Worm (Caenorhabditis elegans) whole organism, L4/young adult: ENCODE measurements around the gene pqe-1.

ENCODE experiments used
- W03F9.2 ChIP-seq: fragments of 150-350 bp; optimal IDR thresholded peaks from 2 replicates; lab custom pipeline; 2014; ENCODE audit warnings: missing biosample characterization, missing genetic modification characterization
- dao-5 ChIP-seq: sonication (generic microtip); optimal IDR thresholded peaks from 2 replicates; lab custom pipeline; 2016; ENCODE audit warnings: missing genotype, missing genetic modification characterization, moderate library complexity, missing compliant biosample characterization
- him-1 ChIP-seq: sonication (generic microtip); optimal IDR thresholded peaks from 2 replicates; lab custom pipeline; 2016; ENCODE audit warnings: missing genotype, missing genetic modification reagents, missing genetic modification characterization, missing compliant biosample characterization

pqe-1 gene

DNA sequence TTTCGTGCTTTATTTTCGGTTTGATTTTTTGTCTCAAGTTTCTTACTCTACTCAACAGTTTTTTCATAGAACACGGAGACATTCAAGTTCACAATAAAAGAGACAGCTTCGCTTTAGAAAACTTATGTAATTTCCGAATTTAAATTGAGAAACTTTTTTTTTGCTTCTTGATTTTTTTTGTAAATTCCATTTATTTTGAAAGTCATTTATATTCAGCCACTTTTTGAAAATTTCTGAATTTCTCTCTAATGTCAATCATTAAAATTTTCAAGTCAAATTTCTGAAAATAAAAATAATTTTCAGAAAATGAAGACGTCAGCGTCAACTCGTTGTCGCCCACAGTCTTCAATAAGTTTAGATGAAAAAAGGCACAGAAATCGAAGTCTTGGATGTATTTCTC is 23.2 kb upstream of the pqe-1 start, which contains the start of gene T15B12.1:
Gene T15B12.1, plus strand, starts transcription at position 301 of the 400 bp plus-strand sequence.
- no peak for TF ChIP-seq W03F9.2 (tag; lab: Kevin White, UChicago)
- no peak for TF ChIP-seq dao-5
- no peak for TF ChIP-seq him-1 (tag; lab: Kevin White, UChicago)

DNA sequence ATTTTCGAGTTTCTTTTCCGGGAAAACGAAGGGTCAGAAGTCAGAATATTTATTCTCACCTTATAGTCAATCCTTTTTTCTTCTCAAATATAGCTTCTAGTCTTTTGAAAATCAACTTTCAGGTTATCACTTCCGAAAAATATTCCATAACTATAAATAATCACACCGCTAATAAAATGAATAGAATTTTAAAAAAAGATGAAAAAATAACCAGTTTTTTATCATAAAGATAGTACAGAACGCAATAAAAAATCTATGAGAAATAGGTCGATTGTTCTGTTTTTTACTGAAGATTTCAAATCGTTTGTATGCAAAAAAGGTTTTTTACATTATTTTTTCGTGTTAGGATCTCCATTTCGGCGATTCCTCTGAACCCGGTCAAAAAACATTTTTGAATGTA is 20.8 kb upstream of the pqe-1 start:
- TF ChIP-seq him-1 (tag; lab: Kevin White, UChicago) (no peak), W03F9.2 (tag; lab: Kevin White, UChicago) (no peak), dao-5 (no peak)

DNA sequence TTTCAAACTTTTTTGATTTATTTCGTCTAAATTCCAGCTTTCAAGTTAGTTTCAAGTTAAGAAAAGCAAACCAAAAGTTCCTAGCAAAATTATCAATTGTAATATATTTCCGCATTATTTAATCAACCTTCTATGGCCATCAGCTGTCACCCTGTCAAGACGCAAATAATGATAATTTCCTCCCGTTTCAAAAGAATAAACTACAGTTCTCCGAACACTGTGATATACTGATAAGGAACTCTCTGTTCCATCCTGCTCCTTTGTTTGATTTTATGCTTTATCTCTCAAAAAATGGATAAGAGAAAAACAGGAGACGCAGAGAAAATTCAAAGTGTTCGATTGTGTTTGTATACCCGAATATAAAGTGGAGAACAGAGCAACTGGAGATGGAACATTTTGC is 19.8 kb upstream of the pqe-1 start:
- TF ChIP-seq W03F9.2 (tag; lab: Kevin White, UChicago): no peak
- TF ChIP-seq dao-5: no peak
- no peak for TF ChIP-seq him-1 (tag; lab: Kevin White, UChicago)

DNA sequence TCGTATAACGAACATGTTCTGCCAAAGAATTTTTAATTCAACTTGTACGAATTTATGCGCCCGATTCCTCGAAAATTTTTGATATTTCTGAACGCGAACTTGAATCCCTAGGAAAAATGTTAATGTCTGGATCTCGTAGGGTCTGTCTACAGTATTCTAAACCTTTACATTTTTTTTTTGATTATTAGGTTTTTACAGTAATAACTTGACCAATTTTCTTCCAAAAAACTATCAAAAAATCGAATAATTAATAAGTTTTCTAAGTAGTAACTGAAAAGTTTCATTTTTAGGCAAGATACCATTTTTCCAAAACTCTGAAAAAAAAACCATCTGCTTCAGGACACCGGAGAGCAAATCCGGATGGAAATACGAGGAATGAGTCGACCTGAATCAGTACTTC is 16.8 kb upstream of the pqe-1 start:
- TF ChIP-seq W03F9.2 (tag; lab: Kevin White, UChicago) (no peak), dao-5 (no peak), him-1 (tag; lab: Kevin White, UChicago) (no peak)

DNA sequence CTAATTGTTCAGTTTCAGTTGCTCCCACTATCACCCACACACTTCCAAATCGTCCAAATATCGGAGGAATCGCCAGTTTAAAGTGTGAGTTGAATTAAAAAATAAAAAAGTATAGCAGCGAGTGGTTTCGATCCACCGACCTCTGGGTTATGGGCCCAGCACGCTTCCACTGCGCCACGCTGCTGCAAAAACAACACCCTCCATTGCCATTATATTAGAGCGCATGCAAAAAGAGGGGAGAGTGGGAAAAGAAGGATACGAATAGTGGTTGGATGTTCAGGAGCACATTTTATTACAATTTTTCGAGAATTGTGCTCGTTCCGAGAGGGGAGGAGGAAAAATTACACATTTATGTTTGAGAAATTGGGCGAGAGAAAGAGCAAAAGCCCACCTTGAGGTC is 16.2 kb upstream of the pqe-1 start:
- TF ChIP-seq W03F9.2 (tag; lab: Kevin White, UChicago) (no peak), him-1 (tag; lab: Kevin White, UChicago) (peak; percentile 67), dao-5 (peak; percentile 73)

DNA sequence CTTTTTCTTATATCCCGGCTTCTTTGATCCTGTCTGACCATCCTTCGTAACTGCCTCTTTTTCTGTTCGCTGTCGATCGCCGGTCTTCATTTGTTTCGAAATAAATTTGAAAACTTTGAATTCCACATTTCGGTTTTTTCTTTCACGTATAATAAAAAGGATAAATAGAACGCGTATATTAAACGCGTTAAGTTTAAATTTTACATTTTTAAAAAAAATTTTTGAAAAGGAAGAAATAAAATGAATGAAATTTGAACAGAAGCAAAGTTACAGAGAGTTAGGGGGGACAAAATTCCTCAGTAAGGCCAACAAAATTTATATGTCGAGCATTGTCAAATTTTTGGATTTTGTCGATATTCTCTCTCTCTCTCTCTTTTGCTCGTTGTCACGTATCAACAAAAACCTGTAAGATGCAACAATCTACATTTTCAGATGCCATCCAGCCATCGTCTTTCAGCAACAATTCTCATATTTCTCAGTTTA is 9.2 kb upstream of the pqe-1 start, which contains the start of the genes T15B12.2 and F52C9.5:
Gene T15B12.2, minus strand, starts transcription at position 101 of the 483 bp plus-strand sequence.
Gene F52C9.5, plus strand, starts transcription at position 433 of the 483 bp plus-strand sequence.
- TF ChIP-seq W03F9.2 (tag; lab: Kevin White, UChicago): no peak
- no peak for TF ChIP-seq dao-5
- TF ChIP-seq him-1 (tag; lab: Kevin White, UChicago): no peak

DNA sequence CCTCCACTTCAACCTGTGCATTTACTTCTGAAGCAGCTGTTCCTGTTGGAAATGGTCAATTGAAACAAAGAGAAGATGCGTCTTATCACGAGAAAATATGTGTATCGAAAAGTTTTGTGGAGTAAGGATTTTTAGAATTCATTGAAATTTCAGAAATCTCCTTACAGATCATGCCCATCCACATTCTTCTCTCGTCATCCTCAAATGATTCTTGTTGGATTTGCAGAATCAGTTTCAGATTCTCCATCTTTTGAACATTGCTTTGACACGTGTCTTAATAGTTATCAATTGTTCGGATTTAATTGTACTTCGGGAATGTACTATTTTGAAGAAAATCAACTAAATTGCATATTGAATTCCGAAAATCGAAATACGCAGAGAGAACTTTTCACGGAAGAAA is 7.0 kb upstream of the pqe-1 start:
- TF ChIP-seq dao-5 (no peak), him-1 (tag; lab: Kevin White, UChicago) (no peak), W03F9.2 (tag; lab: Kevin White, UChicago) (no peak)

DNA sequence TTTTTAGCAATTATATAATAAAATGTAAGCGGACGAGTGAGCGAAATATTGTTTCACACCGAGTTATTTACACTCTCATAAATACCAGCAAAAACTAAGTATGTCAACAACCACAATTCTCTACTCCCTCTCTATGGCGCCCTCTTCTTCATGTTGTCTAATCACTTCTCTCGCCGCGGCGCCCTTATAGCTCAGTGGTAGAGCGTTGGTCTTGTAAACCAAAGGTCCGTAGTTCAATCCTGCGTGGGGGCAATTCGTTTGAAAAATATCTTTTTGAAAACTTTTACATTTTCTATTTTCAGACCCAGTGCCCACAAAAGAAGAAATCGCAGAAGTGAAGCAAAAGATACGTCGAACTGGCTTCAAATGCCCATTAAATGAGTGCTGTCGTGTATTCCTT is 5.3 kb upstream of the pqe-1 start:
- peak; percentile 23 for TF ChIP-seq W03F9.2 (tag; lab: Kevin White, UChicago)
- TF ChIP-seq dao-5: peak; percentile 66
- peak; percentile 53 for TF ChIP-seq him-1 (tag; lab: Kevin White, UChicago)

DNA sequence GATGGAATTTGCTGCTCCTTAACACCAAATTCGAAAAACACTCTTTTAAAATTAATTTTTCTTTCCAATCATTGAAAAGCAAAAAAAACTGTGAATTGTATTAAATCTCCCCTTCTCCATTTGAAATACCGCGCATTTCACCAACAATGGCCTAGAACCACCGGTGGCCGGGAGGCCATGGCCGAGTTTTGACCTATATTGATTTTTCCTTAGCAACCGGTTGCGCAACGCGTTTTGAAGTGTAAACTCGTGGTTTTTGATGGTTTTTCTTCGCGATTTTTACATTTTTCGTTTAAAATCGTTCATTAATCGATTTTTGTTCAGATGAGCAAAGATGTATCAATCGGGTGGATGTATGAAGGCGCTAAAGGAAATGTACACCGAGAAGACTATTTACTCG is 2.8 kb upstream of the pqe-1 start, which contains the start of gene mog-3:
Gene mog-3, plus strand, starts transcription at position 319 of the 400 bp plus-strand sequence.
- TF ChIP-seq him-1 (tag; lab: Kevin White, UChicago) (no peak), W03F9.2 (tag; lab: Kevin White, UChicago) (no peak), dao-5 (no peak)

DNA sequence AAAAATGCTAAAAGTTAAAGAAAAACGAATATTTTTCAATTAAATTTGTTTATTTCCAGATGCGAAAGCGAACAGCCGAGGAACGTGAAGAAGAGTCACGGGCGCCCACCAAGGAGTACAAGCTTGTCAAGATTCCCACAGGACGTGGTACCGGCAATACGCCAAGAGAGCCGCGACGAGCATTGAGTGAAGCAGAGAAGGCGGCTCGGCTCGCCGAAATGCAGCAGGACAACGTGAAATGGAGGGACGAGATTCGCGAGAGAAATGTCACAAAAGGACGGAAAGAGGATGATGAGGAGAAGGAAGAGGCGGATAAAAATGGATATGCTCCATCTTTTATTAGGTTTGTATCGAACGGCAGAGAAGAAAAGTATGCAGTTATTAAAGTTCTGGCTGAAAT is 637 bp upstream of the pqe-1 start:
- TF ChIP-seq W03F9.2 (tag; lab: Kevin White, UChicago) (no peak), dao-5 (no peak), him-1 (tag; lab: Kevin White, UChicago) (no peak)

DNA sequence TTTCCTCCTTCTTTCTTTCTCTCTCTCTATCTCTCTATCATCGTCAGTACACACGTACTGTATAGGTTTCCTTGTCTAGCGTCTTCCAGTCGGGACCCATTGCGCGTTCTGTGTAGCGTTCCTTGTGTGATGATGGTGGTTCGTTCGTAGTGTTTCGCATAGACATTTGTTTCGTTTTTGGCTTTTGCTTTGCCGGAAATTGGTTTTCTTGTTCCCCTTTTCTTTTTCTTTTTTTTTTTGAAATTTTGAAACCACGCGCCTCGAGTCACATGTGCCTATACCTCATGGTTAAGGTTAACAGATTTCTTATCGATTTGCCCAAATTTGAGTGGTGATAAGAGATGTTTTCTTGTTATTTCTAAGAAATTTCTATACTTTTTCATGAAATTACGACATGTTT is 7.6 kb downstream of the pqe-1 start:
- TF ChIP-seq him-1 (tag; lab: Kevin White, UChicago) (no peak), dao-5 (no peak), W03F9.2 (tag; lab: Kevin White, UChicago) (no peak)

DNA sequence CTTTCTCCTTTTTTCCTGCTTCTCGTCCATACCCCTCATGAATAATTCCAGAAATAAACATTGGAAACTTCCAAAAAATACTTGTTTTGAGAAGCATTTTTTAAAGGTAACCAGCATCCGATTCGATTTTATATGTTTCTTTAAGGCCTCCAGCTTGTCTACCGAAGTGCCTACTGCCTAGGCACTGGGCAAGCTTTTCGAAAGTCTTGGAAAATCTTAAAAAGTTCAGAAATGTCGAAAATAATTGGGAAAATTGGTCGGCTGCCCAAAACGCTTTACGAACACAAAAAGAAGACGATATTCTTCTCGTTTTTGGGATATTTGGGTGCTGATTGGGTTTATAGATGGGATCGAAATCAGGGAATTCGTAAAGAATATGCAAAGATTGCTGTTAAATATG is 10.6 kb downstream of the pqe-1 start, which contains the start of gene F52C9.3:
Gene F52C9.3, plus strand, starts transcription at position 225 of the 400 bp plus-strand sequence.
- TF ChIP-seq him-1 (tag; lab: Kevin White, UChicago): no peak
- no peak for TF ChIP-seq W03F9.2 (tag; lab: Kevin White, UChicago)
- TF ChIP-seq dao-5: no peak

DNA sequence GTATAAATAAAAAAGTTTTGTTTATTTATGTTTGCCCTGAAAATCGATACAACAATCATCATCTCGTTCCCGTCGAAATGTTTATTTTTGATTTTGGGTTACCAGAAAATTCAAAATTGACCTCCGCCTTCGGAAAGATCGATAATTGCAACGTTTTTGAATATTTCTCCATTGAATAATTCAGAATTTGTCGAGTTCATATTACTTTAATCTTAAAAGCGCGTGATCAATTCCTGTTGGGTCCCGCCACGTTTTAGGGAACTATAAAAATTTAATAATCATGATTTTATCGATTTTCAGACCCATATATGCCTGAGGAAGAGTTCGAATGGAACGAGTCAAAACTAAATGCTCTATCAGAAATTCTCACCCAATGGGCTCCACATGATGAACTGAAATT is 15.3 kb downstream of the pqe-1 start, which contains the start of gene sorf-2:
Gene sorf-2, plus strand, starts transcription at position 301 of the 400 bp plus-strand sequence.
- TF ChIP-seq dao-5 (no peak), him-1 (tag; lab: Kevin White, UChicago) (no peak), W03F9.2 (tag; lab: Kevin White, UChicago) (no peak)

DNA sequence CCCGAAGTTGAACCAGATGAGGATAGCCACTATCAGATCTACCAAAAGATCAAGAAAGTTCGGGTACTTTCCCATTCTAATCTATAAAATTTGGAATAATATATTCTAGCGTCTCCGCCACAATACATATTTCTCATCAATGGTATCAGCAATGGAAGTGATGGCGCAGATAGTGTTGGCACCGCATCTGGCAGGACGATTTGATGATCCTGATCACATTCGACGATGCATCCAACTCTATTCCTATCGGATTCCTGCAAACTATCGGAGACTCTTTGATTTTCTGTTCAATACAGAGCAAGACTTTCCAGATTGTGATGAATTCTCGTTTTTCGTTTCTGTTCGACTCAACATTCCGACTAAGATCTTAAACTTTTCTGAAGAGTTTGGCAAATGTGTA is 18.3 kb downstream of the pqe-1 start:
- no peak for TF ChIP-seq W03F9.2 (tag; lab: Kevin White, UChicago)
- no peak for TF ChIP-seq dao-5

DNA sequence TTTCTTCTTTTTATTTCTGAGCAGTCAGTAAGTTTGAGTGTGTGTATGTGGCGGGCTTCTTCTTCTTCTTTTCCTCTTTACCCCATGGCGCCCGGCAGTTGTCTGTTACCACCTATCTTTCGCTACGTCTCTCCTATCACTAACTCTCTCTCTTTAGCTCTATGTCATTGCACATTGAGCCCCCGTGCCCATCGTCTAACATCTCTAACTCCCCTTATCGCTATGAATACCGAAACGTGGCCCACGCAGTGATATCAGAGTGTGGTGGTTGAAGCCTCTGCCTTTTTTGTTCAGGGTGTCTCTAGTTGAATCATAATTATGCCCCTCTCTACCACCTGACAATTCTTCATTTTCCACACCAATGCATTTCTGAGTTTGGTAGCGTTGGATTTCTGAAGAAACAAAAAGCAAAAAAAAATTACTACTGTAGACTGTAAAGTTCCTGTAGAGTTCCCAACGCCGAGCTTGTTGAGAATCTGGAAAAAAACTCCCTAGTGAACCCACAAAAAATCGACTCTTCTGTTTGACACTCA is 23.5 kb downstream of the pqe-1 start:
- TF ChIP-seq W03F9.2 (tag; lab: Kevin White, UChicago): no peak
- TF ChIP-seq dao-5: no peak
- TF ChIP-seq him-1 (tag; lab: Kevin White, UChicago): no peak
